Worm (Caenorhabditis elegans): ENCODE results near the gene cope-1.

ce11 chrIII:13405504-13405903 lies 20.6 kb upstream of the cope-1 start, which contains the start of gene nas-1:
- TF ChIP-seq ttx-3 (tag; optimal IDR thresholded peaks at IDR 0.05) (no peak), hlh-30 (tag; optimal IDR thresholded peaks at IDR 0.05; ENCODE audit: insufficient read depth) (no peak), pqm-1 (tag; optimal IDR thresholded peaks at IDR 0.05) (no peak), pax-1 (tag; optimal IDR thresholded peaks at IDR 0.05) (no peak), nhr-11 (tag; optimal IDR thresholded peaks at IDR 0.05) (no peak), pag-3 (tag; optimal IDR thresholded peaks at IDR 0.05; ENCODE audit: borderline replicate concordance) (no peak), T23F11.4 (GFP tag; optimal IDR thresholded peaks at IDR 0.05) (no peak), unc-86 (tag; optimal IDR thresholded peaks at IDR 0.05) (no peak)

All from whole organism, late embryonic.